Worm (Caenorhabditis elegans): ENCODE data around the gene F42E11.3.

The F42E11.3 gene

DNA sequence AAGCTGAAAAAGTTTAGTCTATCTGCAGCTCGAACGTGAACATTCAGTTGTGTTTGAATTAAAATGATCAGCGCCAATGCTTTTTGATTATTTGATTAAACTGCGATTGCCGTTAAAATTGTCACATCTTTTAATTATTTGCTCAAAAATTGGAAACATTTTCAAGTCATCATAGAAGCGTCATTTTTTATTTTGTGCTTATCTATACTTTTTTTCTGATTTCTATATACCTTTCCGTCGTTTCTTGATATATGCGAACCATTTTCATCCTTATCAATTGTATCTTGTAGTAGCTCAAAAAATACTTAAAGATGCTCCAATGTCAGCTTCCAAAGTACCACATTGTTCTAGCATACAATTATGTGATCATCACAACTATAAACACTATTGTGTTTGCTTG lies 24.1 kb downstream of the F42E11.3 start:
- peak; percentile 54 for TF ChIP-seq pqm-1 (tag; optimal IDR thresholded peaks at IDR 0.05)
- peak; percentile 55; the same call in 1 of the 2 replicates for TF ChIP-seq dmd-6 (GFP tag; IDR thresholded peaks at IDR 0.05)
- no peak for TF ChIP-seq spr-3 (GFP tag; optimal IDR thresholded peaks at IDR 0.05)
- TF ChIP-seq F26F4.8 (GFP tag; conservative IDR thresholded peaks at IDR 0.05) = no peak
- peak; percentile 59 for TF ChIP-seq hlh-11 (tag; optimal IDR thresholded peaks at IDR 0.05)
- TF ChIP-seq daf-16 (GFP tag; optimal IDR thresholded peaks at IDR 0.05) = no peak
- TF ChIP-seq daf-16 (tag; optimal IDR thresholded peaks at IDR 0.05) = peak; percentile 16
- peak; percentile 26 for TF ChIP-seq nhr-77 (tag; optimal IDR thresholded peaks at IDR 0.05)
- no peak for TF ChIP-seq ceh-32 (tag; optimal IDR thresholded peaks at IDR 0.05; ENCODE audit: poor library complexity)
- TF ChIP-seq nhr-28 (tag; optimal IDR thresholded peaks at IDR 0.05) = peak; percentile 97

DNA sequence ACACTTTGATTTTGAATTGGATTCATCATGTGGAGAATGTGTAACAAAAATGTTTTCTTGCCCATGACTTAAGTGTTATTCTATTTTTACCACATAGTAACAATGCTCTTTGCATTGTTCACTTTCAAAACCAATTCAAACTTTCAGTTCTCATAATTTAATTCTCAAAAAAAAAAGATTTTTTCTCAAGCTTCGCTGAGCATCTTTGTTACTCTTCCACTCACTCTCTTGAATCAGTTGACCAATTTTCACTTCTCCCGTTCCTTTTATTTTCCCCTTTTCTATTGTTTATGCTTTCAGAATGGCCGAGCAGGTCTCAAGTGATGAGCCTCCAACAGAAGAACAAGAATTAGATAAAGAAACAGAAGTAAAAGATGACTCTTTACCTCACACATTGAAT lies 29.3 kb downstream of the F42E11.3 start, which contains the start of gene oct-2:
Gene oct-2, plus strand, starts transcription at position 301 of the 400 bp plus-strand sequence.
- no peak for TF ChIP-seq nhr-41 (GFP tag; IDR thresholded peaks at IDR 0.05)
- TF ChIP-seq skn-1 (tag; optimal IDR thresholded peaks at IDR 0.05) = no peak
- TF ChIP-seq unc-62 (GFP tag; optimal IDR thresholded peaks at IDR 0.05 in 1 of 2) = peak in 1 of 2 experiments; percentile 57
- no peak for TF ChIP-seq unc-62 (tag; optimal IDR thresholded peaks at IDR 0.05)
- no peak for TF ChIP-seq ztf-11 (tag; optimal IDR thresholded peaks at IDR 0.05)
- TF ChIP-seq aha-1 (tag) = peak; percentile 37

DNA sequence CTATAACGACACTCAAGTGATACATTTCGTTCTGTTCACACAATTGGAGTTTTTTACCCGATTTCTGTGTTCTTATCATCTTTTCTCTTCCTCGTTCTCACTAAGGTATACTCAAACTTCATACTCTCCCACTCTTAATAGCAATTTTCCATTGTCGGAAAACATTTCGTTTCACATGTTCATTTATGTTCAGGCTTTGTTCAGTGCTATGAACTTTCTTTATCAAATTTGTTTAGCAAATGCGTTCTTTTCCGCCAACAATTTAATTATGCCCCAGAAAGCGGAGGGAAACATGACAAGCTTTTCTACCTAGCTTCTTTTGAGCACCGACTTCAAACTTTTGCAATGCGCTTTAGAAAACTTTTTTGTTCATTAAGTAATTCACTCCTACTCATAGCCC lies 29.9 kb downstream of the F42E11.3 start:
- TF ChIP-seq F49E8.2 (tag; optimal IDR thresholded peaks at IDR 0.05; ENCODE audit: borderline replicate concordance) (no peak), tag-97 (GFP tag; IDR thresholded peaks at IDR 0.05) (0 out of 2 replicates have a peak, but pooled peaks have one; percentile 56), nhr-237 (tag; optimal IDR thresholded peaks at IDR 0.05) (no peak), snpc-1.2 (GFP tag; IDR thresholded peaks at IDR 0.05) (no peak), dmd-6 (GFP tag; IDR thresholded peaks at IDR 0.05) (peak; percentile 18; the same call in 1 of the 2 replicates), hlh-30 (tag; optimal IDR thresholded peaks at IDR 0.05; ENCODE audit: insufficient read depth) (no peak), lin-1 (GFP tag; IDR thresholded peaks at IDR 0.05) (no peak), Y75B8A.6 (GFP tag; IDR thresholded peaks at IDR 0.05) (no peak), Y105C5A.15 (GFP tag; IDR thresholded peaks at IDR 0.05) (no peak), daf-19 (GFP tag; conservative IDR thresholded peaks at IDR 0.05) (no peak), pqm-1 (tag; optimal IDR thresholded peaks at IDR 0.05) (peak; percentile 5), tra-1 (GFP tag; IDR thresholded peaks at IDR 0.05) (no peak), ceh-44 (GFP tag; IDR thresholded peaks at IDR 0.05) (no peak), nhr-76 (tag; optimal IDR thresholded peaks at IDR 0.05) (no peak), nhr-102 (tag; optimal IDR thresholded peaks at IDR 0.05) (no peak), zfp-3 (GFP tag; conservative IDR thresholded peaks at IDR 0.05) (no peak), ZK546.5 (tag; optimal IDR thresholded peaks at IDR 0.05) (no peak), skn-1 (tag; optimal IDR thresholded peaks at IDR 0.05) (no peak), vab-7 (GFP tag; IDR thresholded peaks at IDR 0.05) (no peak), F37D6.2 (tag; optimal IDR thresholded peaks at IDR 0.05) (no peak), spr-3 (GFP tag; optimal IDR thresholded peaks at IDR 0.05) (no peak), Y48G9A.11 (GFP tag; IDR thresholded peaks at IDR 0.05) (no peak), spr-1 (tag; optimal IDR thresholded peaks at IDR 0.05) (no peak), ceh-32 (tag; optimal IDR thresholded peaks at IDR 0.05; ENCODE audit: poor library complexity) (no peak), nhr-6 (tag; optimal IDR thresholded peaks at IDR 0.05) (no peak), cey-2 (tag; optimal IDR thresholded peaks at IDR 0.05; ENCODE audit: borderline replicate concordance, insufficient read depth) (no peak), daf-12 (tag; optimal IDR thresholded peaks at IDR 0.05) (no peak), unc-62 (GFP tag; optimal IDR thresholded peaks at IDR 0.05 in 1 of 2) (no peak), unc-62 (tag; optimal IDR thresholded peaks at IDR 0.05) (no peak), lin-13 (GFP tag; optimal IDR thresholded peaks at IDR 0.05) (no peak), aha-1 (tag) (peak; percentile 94), pha-4 (GFP tag; IDR thresholded peaks at IDR 0.05) (no peak), pha-4 (tag; optimal IDR thresholded peaks at IDR 0.05) (no peak), php-3 (GFP tag; IDR thresholded peaks at IDR 0.05) (no peak), F26F4.8 (GFP tag; conservative IDR thresholded peaks at IDR 0.05) (no peak), ces-1 (GFP tag; optimal IDR thresholded peaks at IDR 0.05) (peak; percentile 91), ceh-28 (tag; optimal IDR thresholded peaks at IDR 0.05) (no peak), jun-1 (tag; optimal IDR thresholded peaks at IDR 0.05) (no peak), nhr-77 (tag; optimal IDR thresholded peaks at IDR 0.05) (no peak), ztf-11 (tag; optimal IDR thresholded peaks at IDR 0.05) (no peak), nhr-28 (tag; optimal IDR thresholded peaks at IDR 0.05) (peak; percentile 34)
